Worm (Caenorhabditis elegans) whole organism, L1 larva: ENCODE measurements around the gene Y44A6D.3.

ENCODE experiments used
- C04F5.9 ChIP-seq: sonication (generic microtip); optimal IDR thresholded peaks from 2 replicates; lab custom pipeline; 2016; ENCODE audit warnings: missing genetic modification characterization, missing compliant biosample characterization
- C16A3.4 ChIP-seq: fragments of 150-350 bp; optimal IDR thresholded peaks from 2 replicates; lab custom pipeline; 2014; ENCODE audit warnings: missing biosample characterization, missing genetic modification characterization
- F16B12.6 ChIP-seq: fragments of 150-350 bp; optimal IDR thresholded peaks from 2 replicates; lab custom pipeline; 2014; ENCODE audit warnings: missing biosample characterization, missing genetic modification characterization
- ama-1 ChIP-seq: fragments of 150-350 bp; optimal IDR thresholded peaks from 2 replicates; lab custom pipeline; 2014
- blmp-1 ChIP-seq: fragments of 150-350 bp; optimal IDR thresholded peaks from 2 replicates; lab custom pipeline; 2014; ENCODE audit warnings: missing biosample characterization, missing genetic modification characterization
- ceh-82 ChIP-seq, 3 experiments: fragments of 150-350 bp in 1 of 3; sonication (generic microtip) in 2 of 3; optimal IDR thresholded peaks; 2 replicates each; lab custom pipeline; 2014 to 2017; ENCODE audit warnings: missing biosample characterization in 3 of 3, missing genetic modification characterization in 3 of 3
- ceh-88 ChIP-seq: fragments of 200-800 bp; sonication (Bioruptor generic); IDR thresholded peaks from 2 replicates; pipeline ENCODE4 v1.3.6; 2022; ENCODE audit warnings: missing genetic modification characterization, missing compliant biosample characterization
- ces-1 ChIP-seq: fragments of 150-350 bp; optimal IDR thresholded peaks from 2 replicates; lab custom pipeline; 2014; ENCODE audit warnings: missing biosample characterization, missing genetic modification reagents, missing genetic modification characterization
- efl-1 ChIP-seq, 4 experiments: fragments of 150-350 bp; optimal IDR thresholded peaks in 3 of 4; peaks in 1 of 4; 1 replicate in 1 of 4; 2 replicates in 3 of 4; lab custom pipeline; 2014; ENCODE audit warnings: missing biosample characterization in 2 of 4, missing genetic modification characterization in 2 of 4, missing genetic modification reagents in 2 of 4
- efl-3 ChIP-seq: fragments of 200-800 bp; sonication (Bioruptor generic); optimal IDR thresholded peaks from 2 replicates; lab custom pipeline; 2018; ENCODE audit warnings: mild to moderate bottlenecking, missing genetic modification characterization, missing compliant biosample characterization
- egl-13 ChIP-seq: sonication (generic microtip); optimal IDR thresholded peaks from 2 replicates; lab custom pipeline; 2016; ENCODE audit warnings: missing genotype, missing genetic modification reagents, missing genetic modification characterization, missing compliant biosample characterization
- egl-27 ChIP-seq, 2 experiments: fragments of 150-350 bp in 1 of 2; sonication (generic microtip); optimal IDR thresholded peaks; 3 replicates each; lab custom pipeline; 2017 to 2018; ENCODE audit warnings: missing biosample characterization in 2 of 2, missing genetic modification characterization in 2 of 2, missing genetic modification reagents in 2 of 2
- elt-2 ChIP-seq: sonication (generic microtip); optimal IDR thresholded peaks from 2 replicates; lab custom pipeline; 2016; ENCODE audit warnings: missing genetic modification characterization, mild to moderate bottlenecking, inconsistent platforms, missing compliant biosample characterization, missing genetic modification reagents
- elt-3 ChIP-seq, 6 experiments: fragments of 150-350 bp in 1 of 6; sonication (generic microtip); optimal IDR thresholded peaks; 2 replicates each; lab custom pipeline; 2017 to 2018; ENCODE audit warnings: missing biosample characterization in 6 of 6, missing genetic modification characterization in 6 of 6, inconsistent platforms in 1 of 6
- fkh-4 ChIP-seq: sonication (generic microtip); optimal IDR thresholded peaks from 2 replicates; lab custom pipeline; 2016; ENCODE audit warnings: missing compliant biosample characterization, missing genetic modification characterization, borderline replicate concordance
- fkh-8 ChIP-seq: sonication (generic microtip); optimal IDR thresholded peaks from 2 replicates; lab custom pipeline; 2016; ENCODE audit warnings: mild to moderate bottlenecking, missing genetic modification characterization, missing compliant biosample characterization
- fos-1 ChIP-seq: fragments of 150-350 bp; optimal IDR thresholded peaks from 2 replicates; lab custom pipeline; 2014; ENCODE audit warnings: missing biosample characterization, missing genetic modification characterization
- grh-1 ChIP-seq: fragments of 200-800 bp; sonication (Bioruptor generic); IDR thresholded peaks from 2 replicates; pipeline ENCODE4 v1.3.6; 2022; ENCODE audit warnings: missing genetic modification reagents, missing genetic modification characterization, missing compliant biosample characterization
- jun-1 ChIP-seq: fragments of 150-350 bp; optimal IDR thresholded peaks from 2 replicates; lab custom pipeline; 2014; ENCODE audit warnings: missing biosample characterization, missing genetic modification reagents, missing genetic modification characterization
- lin-14 ChIP-seq: fragments of 200-800 bp; sonication (Bioruptor generic); optimal IDR thresholded peaks from 2 replicates; lab custom pipeline; 2018; ENCODE audit warnings: mild to moderate bottlenecking, missing genetic modification characterization, moderate library complexity, missing compliant biosample characterization
- lin-15B ChIP-seq: fragments of 150-350 bp; sonication (generic microtip); optimal IDR thresholded peaks from 3 replicates; lab custom pipeline; 2014; ENCODE audit warnings: missing biosample characterization, missing genetic modification characterization
- lin-35 ChIP-seq, 2 experiments: fragments of 150-350 bp; optimal IDR thresholded peaks; 2 replicates each; lab custom pipeline; 2014; ENCODE audit warnings: missing biosample characterization in 2 of 2, missing genetic modification characterization in 2 of 2, missing genetic modification reagents in 2 of 2
- lsy-2 ChIP-seq, 2 experiments: fragments of 150-350 bp; optimal IDR thresholded peaks; 2 replicates each; lab custom pipeline; 2014; ENCODE audit warnings: missing biosample characterization in 2 of 2, missing genetic modification characterization in 2 of 2
- mdl-1 ChIP-seq, 2 experiments: fragments of 150-350 bp; optimal IDR thresholded peaks; 2 replicates each; lab custom pipeline; 2014 to 2017; ENCODE audit warnings: missing biosample characterization in 2 of 2, missing genetic modification characterization in 2 of 2, inconsistent platforms in 1 of 2
- nhr-11 ChIP-seq: fragments of 150-350 bp; optimal IDR thresholded peaks from 2 replicates; lab custom pipeline; 2014; ENCODE audit warnings: missing biosample characterization, missing genetic modification characterization
- nhr-12 ChIP-seq: sonication (generic microtip); optimal IDR thresholded peaks from 2 replicates; lab custom pipeline; 2017; ENCODE audit warnings: missing biosample characterization, missing genetic modification characterization
- nhr-19 ChIP-seq: fragments of 200-800 bp; sonication (Bioruptor generic); conservative IDR thresholded peaks from 2 replicates; pipeline ENCODE4 v1.3.6; 2022; ENCODE audit warnings: missing genetic modification characterization, missing compliant biosample characterization
- nhr-20 ChIP-seq: sonication (generic microtip); optimal IDR thresholded peaks from 2 replicates; lab custom pipeline; 2016; ENCODE audit warnings: mild to moderate bottlenecking, missing genetic modification characterization, missing compliant biosample characterization
- nhr-28 ChIP-seq: fragments of 150-350 bp; optimal IDR thresholded peaks from 2 replicates; lab custom pipeline; 2014; ENCODE audit warnings: missing biosample characterization, missing genetic modification characterization
- nhr-71 ChIP-seq: sonication (generic microtip); optimal IDR thresholded peaks from 2 replicates; lab custom pipeline; 2016; ENCODE audit warnings: mild to moderate bottlenecking, missing genetic modification characterization, moderate library complexity, missing compliant biosample characterization
- nhr-77 ChIP-seq: fragments of 150-350 bp; optimal IDR thresholded peaks from 2 replicates; lab custom pipeline; 2014; ENCODE audit warnings: missing biosample characterization, missing genetic modification characterization
- pqm-1 ChIP-seq: sonication (generic microtip); optimal IDR thresholded peaks from 3 replicates; lab custom pipeline; 2017; ENCODE audit warnings: missing biosample characterization, missing genetic modification characterization
- rnt-1 ChIP-seq: sonication (generic microtip); optimal IDR thresholded peaks from 2 replicates; lab custom pipeline; 2016; ENCODE audit warnings: mild to moderate bottlenecking, missing genetic modification characterization, moderate library complexity, missing compliant biosample characterization
- sox-4 ChIP-seq: sonication (generic microtip); optimal IDR thresholded peaks from 2 replicates; lab custom pipeline; 2016; ENCODE audit warnings: missing genetic modification characterization, missing compliant biosample characterization
- sup-37 ChIP-seq: fragments of 200-800 bp; sonication (Bioruptor generic); optimal IDR thresholded peaks from 2 replicates; lab custom pipeline; 2018; ENCODE audit warnings: mild to moderate bottlenecking, missing genetic modification characterization, missing compliant biosample characterization
- swsn-7 ChIP-seq: sonication (generic microtip); optimal IDR thresholded peaks from 2 replicates; lab custom pipeline; 2016; ENCODE audit warnings: missing genetic modification characterization, missing compliant biosample characterization
- tbx-2 ChIP-seq: sonication (generic microtip); optimal IDR thresholded peaks from 2 replicates; lab custom pipeline; 2016; ENCODE audit warnings: missing genetic modification characterization, missing compliant biosample characterization
- unc-62 ChIP-seq: fragments of 150-350 bp; optimal IDR thresholded peaks from 2 replicates; lab custom pipeline; 2014; ENCODE audit warnings: missing biosample characterization, missing genetic modification reagents, missing genetic modification characterization
- unc-98 ChIP-seq: fragments of 200-800 bp; sonication (Bioruptor generic); IDR thresholded peaks from 2 replicates; pipeline ENCODE4 v1.3.6; 2022; ENCODE audit warnings: missing genetic modification characterization, missing compliant biosample characterization
- vab-15 ChIP-seq: sonication (generic microtip); optimal IDR thresholded peaks from 2 replicates; lab custom pipeline; 2017; ENCODE audit warnings: missing genotype, mild to moderate bottlenecking, missing genetic modification characterization, missing compliant biosample characterization

Gene Y44A6D.3

ce11 chrV:20752609-20753102 is 39.6 kb downstream of the Y44A6D.3 start, which contains the start of gene pha-4:
Gene pha-4, plus strand, starts transcription at chrV:20753052.
- TF ChIP-seq jun-1 (peak; percentile 0), elt-2 (tag; lab: Kevin White, UChicago) (peak; percentile 68), nhr-71 (tag; lab: Kevin White, UChicago) (no peak), swsn-7 (tag; lab: Kevin White, UChicago) (no peak), sox-4 (tag; lab: Kevin White, UChicago) (no peak), lin-14 (GFP tag; lab: Kevin White, UChicago) (peak; percentile 4), lin-35 (GFP tag; optimal IDR thresholded peaks at IDR 0.05; lab: Kevin White, UChicago) (peak in 1 of 2 experiments; percentile 30), pqm-1 (tag; lab: Kevin White, UChicago) (peak; percentile 69), ceh-88 (GFP tag; lab: Robert Waterston, UW) (no peak), unc-98 (GFP tag; lab: Robert Waterston, UW) (no peak), ceh-82 (tag; optimal IDR thresholded peaks at IDR 0.05; lab: Kevin White, UChicago) (no peak)

ce11 chrV:20749098-20749497 is 43.1 kb downstream of the Y44A6D.3 start:
- TF ChIP-seq C04F5.9 (tag; lab: Kevin White, UChicago) = no peak
- no peak for TF ChIP-seq vab-15 (tag; lab: Kevin White, UChicago)
- TF ChIP-seq nhr-71 (tag; lab: Kevin White, UChicago) = peak; percentile 21
- TF ChIP-seq nhr-19 (GFP tag; lab: Robert Waterston, UW) = peak; percentile 34
- TF ChIP-seq swsn-7 (tag; lab: Kevin White, UChicago) = peak; percentile 14
- no peak for TF ChIP-seq nhr-11 (tag; lab: Kevin White, UChicago)
- TF ChIP-seq nhr-77 (tag; lab: Kevin White, UChicago) = peak; percentile 69
- TF ChIP-seq lsy-2 (tag; optimal IDR thresholded peaks at IDR 0.05; lab: Kevin White, UChicago) = peak in 1 of 2 experiments; percentile 86
- peak; percentile 37 for TF ChIP-seq lin-14 (GFP tag; lab: Kevin White, UChicago)
- TF ChIP-seq rnt-1 (tag; lab: Kevin White, UChicago) = no peak
- peak; percentile 8 for TF ChIP-seq blmp-1 (tag; lab: Kevin White, UChicago)
- TF ChIP-seq egl-13 (tag; lab: Kevin White, UChicago) = no peak
- TF ChIP-seq ces-1 (GFP tag; lab: Kevin White, UChicago) = no peak
- no peak for TF ChIP-seq nhr-28
- no peak for TF ChIP-seq jun-1
- no peak for TF ChIP-seq efl-1 (optimal IDR thresholded peaks at IDR 0.05; lab: Kevin White, UChicago)
- no peak for TF ChIP-seq efl-1 (GFP tag; optimal IDR thresholded peaks at IDR 0.05 in 1 of 2; lab: Kevin White, UChicago)
- TF ChIP-seq sup-37 (GFP tag; lab: Kevin White, UChicago) = no peak
- TF ChIP-seq lin-35 (GFP tag; optimal IDR thresholded peaks at IDR 0.05; lab: Kevin White, UChicago) = no peak
- no peak for TF ChIP-seq fkh-8
- peak in 1 of 2 experiments; percentile 25 for TF ChIP-seq mdl-1 (tag; optimal IDR thresholded peaks at IDR 0.05; lab: Kevin White, UChicago)
- peak; percentile 27 for TF ChIP-seq tbx-2 (tag; lab: Kevin White, UChicago)
- peak; percentile 27 for TF ChIP-seq nhr-20 (tag; lab: Kevin White, UChicago)
- TF ChIP-seq grh-1 (GFP tag; lab: Robert Waterston, UW) = no peak

- no peak for TF ChIP-seq lin-35 (GFP tag; optimal IDR thresholded peaks at IDR 0.05; lab: Kevin White, UChicago)
- TF ChIP-seq grh-1 (GFP tag; lab: Robert Waterston, UW) = no peak
- TF ChIP-seq C16A3.4 (tag; lab: Kevin White, UChicago) = no peak
- no peak for TF ChIP-seq fkh-8
- TF ChIP-seq nhr-12 (tag; lab: Kevin White, UChicago) = no peak
- TF ChIP-seq elt-3 (tag; optimal IDR thresholded peaks at IDR 0.05; lab: Kevin White, UChicago) = no peak
- no peak for TF ChIP-seq fkh-4 (tag; lab: Kevin White, UChicago)
- no peak for TF ChIP-seq fos-1 (tag; lab: Kevin White, UChicago)
- TF ChIP-seq nhr-11 (tag; lab: Kevin White, UChicago) = no peak
- TF ChIP-seq ama-1 (lab: Kevin White, UChicago) = no peak
- TF ChIP-seq egl-27 (tag; optimal IDR thresholded peaks at IDR 0.05; lab: Kevin White, UChicago) = no peak
- TF ChIP-seq ces-1 (GFP tag; lab: Kevin White, UChicago) = no peak
- TF ChIP-seq lin-15B (tag; lab: Kevin White, UChicago) = no peak
- TF ChIP-seq nhr-19 (GFP tag; lab: Robert Waterston, UW) = no peak
- no peak for TF ChIP-seq unc-62
- TF ChIP-seq efl-3 (GFP tag; lab: Kevin White, UChicago) = no peak
- no peak for TF ChIP-seq F16B12.6
- TF ChIP-seq vab-15 (tag; lab: Kevin White, UChicago) = no peak
These were observed 44.3 kb downstream of the Y44A6D.3 start for ce11 chrV:20747964-20748363.
